Worm (Caenorhabditis elegans) whole organism, mixed stage, embryonic: ENCODE results near the gene npp-1.

ENCODE experiments used
- M03D4.4 ChIP-seq: sonication (generic microtip); optimal IDR thresholded peaks from 2 replicates; lab custom pipeline; 2017; ENCODE audit warnings: mild to moderate bottlenecking, missing genetic modification characterization, missing compliant biosample characterization
- bed-3 ChIP-seq: fragments of 200-800 bp; sonication (Bioruptor generic); optimal IDR thresholded peaks from 3 replicates; lab custom pipeline; 2018; ENCODE audit warnings: mild to moderate bottlenecking, missing genetic modification characterization, moderate library complexity, missing compliant biosample characterization
- blmp-1 ChIP-seq: fragments of 150-350 bp; optimal IDR thresholded peaks from 2 replicates; lab custom pipeline; 2014; ENCODE audit warnings: missing biosample characterization, missing genetic modification characterization
- ceh-39 ChIP-seq: fragments of 150-350 bp; optimal IDR thresholded peaks from 2 replicates; lab custom pipeline; 2014; ENCODE audit warnings: missing biosample characterization, missing genetic modification characterization
- ceh-43 ChIP-seq: fragments of 200-800 bp; sonication (Bioruptor generic); optimal IDR thresholded peaks from 2 replicates; lab custom pipeline; 2018; ENCODE audit warnings: mild to moderate bottlenecking, missing genetic modification characterization, moderate library complexity, missing compliant biosample characterization
- ceh-83 ChIP-seq: fragments of 200-800 bp; sonication (Bioruptor generic); optimal IDR thresholded peaks from 2 replicates; lab custom pipeline; 2018; ENCODE audit warnings: mild to moderate bottlenecking, missing genetic modification characterization, missing compliant biosample characterization
- ces-1 ChIP-seq: fragments of 150-350 bp; optimal IDR thresholded peaks from 2 replicates; lab custom pipeline; 2014; ENCODE audit warnings: missing biosample characterization, missing genetic modification reagents, missing genetic modification characterization
- cnd-1 ChIP-seq: fragments of 200-800 bp; sonication (Bioruptor generic); optimal IDR thresholded peaks from 2 replicates; lab custom pipeline; 2018; ENCODE audit warnings: mild to moderate bottlenecking, missing genetic modification characterization, missing compliant biosample characterization
- drap-1 ChIP-seq: fragments of 200-800 bp; sonication (Bioruptor generic); optimal IDR thresholded peaks from 3 replicates; lab custom pipeline; 2018; ENCODE audit warnings: mild to moderate bottlenecking, missing genetic modification characterization, missing compliant biosample characterization
- elt-1 ChIP-seq: sonication (generic microtip); optimal IDR thresholded peaks from 2 replicates; lab custom pipeline; 2017; ENCODE audit warnings: missing genetic modification characterization, mild to moderate bottlenecking, missing compliant biosample characterization, antibody characterized with exemption, moderate library complexity, borderline replicate concordance; ENCODE audit not compliant: insufficient read depth
- elt-3 ChIP-seq: fragments of 150-350 bp; optimal IDR thresholded peaks from 2 replicates; lab custom pipeline; 2014; ENCODE audit warnings: missing biosample characterization, missing genetic modification characterization
- flh-1 ChIP-seq: fragments of 200-800 bp; sonication (Bioruptor generic); optimal IDR thresholded peaks from 2 replicates; lab custom pipeline; 2018; ENCODE audit warnings: mild to moderate bottlenecking, missing genetic modification characterization, moderate library complexity, missing compliant biosample characterization
- ham-2 ChIP-seq: fragments of 200-800 bp; sonication (Bioruptor generic); optimal IDR thresholded peaks from 2 replicates; lab custom pipeline; 2018; ENCODE audit warnings: mild to moderate bottlenecking, missing genetic modification characterization, missing compliant biosample characterization
- hlh-1 ChIP-seq: fragments of 150-350 bp; optimal IDR thresholded peaks from 2 replicates; lab custom pipeline; 2014; ENCODE audit warnings: missing biosample characterization, missing genetic modification reagents, missing genetic modification characterization
- lin-13 ChIP-seq: fragments of 150-350 bp; optimal IDR thresholded peaks from 2 replicates; lab custom pipeline; 2014; ENCODE audit warnings: missing biosample characterization, missing genetic modification characterization
- lin-32 ChIP-seq: fragments of 200-800 bp; sonication (Bioruptor generic); optimal IDR thresholded peaks from 2 replicates; lab custom pipeline; 2018; ENCODE audit warnings: mild to moderate bottlenecking, missing genetic modification characterization, missing compliant biosample characterization
- lsy-2 ChIP-seq: fragments of 150-350 bp; optimal IDR thresholded peaks from 2 replicates; lab custom pipeline; 2014; ENCODE audit warnings: missing biosample characterization, missing genetic modification characterization
- mab-5 ChIP-seq: fragments of 150-350 bp; optimal IDR thresholded peaks from 2 replicates; lab custom pipeline; 2014; ENCODE audit warnings: missing biosample characterization, missing genetic modification characterization
- mep-1 ChIP-seq: fragments of 150-350 bp; optimal IDR thresholded peaks from 2 replicates; lab custom pipeline; 2017; ENCODE audit warnings: missing biosample characterization, missing genetic modification reagents, missing genetic modification characterization, inconsistent platforms
- nhr-12 ChIP-seq: fragments of 150-350 bp; optimal IDR thresholded peaks from 2 replicates; lab custom pipeline; 2014; ENCODE audit warnings: missing biosample characterization, missing genetic modification characterization
- nhr-2 ChIP-seq: fragments of 150-350 bp; optimal IDR thresholded peaks from 2 replicates; lab custom pipeline; 2014; ENCODE audit warnings: missing biosample characterization, missing genetic modification characterization
- nhr-237 ChIP-seq: fragments of 150-350 bp; optimal IDR thresholded peaks from 2 replicates; lab custom pipeline; 2014; ENCODE audit warnings: missing biosample characterization, missing genetic modification characterization
- nhr-28 ChIP-seq: fragments of 150-350 bp; optimal IDR thresholded peaks from 2 replicates; lab custom pipeline; 2014; ENCODE audit warnings: missing biosample characterization, missing genetic modification characterization
- nhr-76 ChIP-seq: sonication (generic microtip); optimal IDR thresholded peaks from 2 replicates; lab custom pipeline; 2017; ENCODE audit warnings: missing biosample characterization, missing genetic modification characterization
- pha-4 ChIP-seq: fragments of 150-350 bp; optimal IDR thresholded peaks from 2 replicates; lab custom pipeline; 2018; ENCODE audit warnings: missing biosample characterization, missing genetic modification reagents, missing genetic modification characterization
- sem-2 ChIP-seq: fragments of 200-800 bp; sonication (Bioruptor generic); optimal IDR thresholded peaks from 2 replicates; lab custom pipeline; 2018; ENCODE audit warnings: mild to moderate bottlenecking, missing genetic modification characterization, missing compliant biosample characterization
- snpc-4 ChIP-seq: fragments of 150-350 bp; optimal IDR thresholded peaks from 2 replicates; lab custom pipeline; 2014; ENCODE audit warnings: missing biosample characterization, missing genetic modification characterization
- tbx-8 ChIP-seq: fragments of 200-800 bp; sonication (Bioruptor generic); optimal IDR thresholded peaks from 2 replicates; lab custom pipeline; 2018; ENCODE audit warnings: mild to moderate bottlenecking, missing genetic modification characterization, moderate library complexity, missing compliant biosample characterization
- unc-120 ChIP-seq: sonication (generic microtip); optimal IDR thresholded peaks from 2 replicates; lab custom pipeline; 2017; ENCODE audit warnings: missing genetic modification characterization, missing compliant biosample characterization; ENCODE audit not compliant: poor library complexity, severe bottlenecking
- unc-39 ChIP-seq: fragments of 150-350 bp; optimal IDR thresholded peaks from 2 replicates; lab custom pipeline; 2014; ENCODE audit warnings: missing biosample characterization, missing genetic modification characterization
- unc-62 ChIP-seq: fragments of 150-350 bp; optimal IDR thresholded peaks from 2 replicates; lab custom pipeline; 2014; ENCODE audit warnings: missing biosample characterization, missing genetic modification reagents, missing genetic modification characterization
- ztf-11 ChIP-seq: fragments of 150-350 bp; optimal IDR thresholded peaks from 2 replicates; lab custom pipeline; 2014; ENCODE audit warnings: missing biosample characterization, missing genetic modification characterization

npp-1 gene

ce11 chrIV:9824480-9824879 lies 33.8 kb upstream of the npp-1 start, which contains the start of gene catp-6:
Gene catp-6, minus strand, starts transcription at chrIV:9824580.
- TF ChIP-seq sem-2 (GFP tag; lab: Kevin White, UChicago) (no peak), unc-39 (tag; lab: Kevin White, UChicago) (no peak), blmp-1 (tag; lab: Kevin White, UChicago) (no peak), bed-3 (GFP tag; lab: Kevin White, UChicago) (no peak), snpc-4 (tag; lab: Kevin White, UChicago) (no peak), elt-1 (tag; lab: Kevin White, UChicago) (no peak)

ce11 chrIV:9825196-9825744 lies 33.0 kb upstream of the npp-1 start, which contains the start of gene mtr-4:
Gene mtr-4, plus strand, starts transcription at chrIV:9825694.
- TF ChIP-seq drap-1 (GFP tag; lab: Kevin White, UChicago) (no peak), ham-2 (GFP tag; lab: Kevin White, UChicago) (no peak), pha-4 (tag; lab: Kevin White, UChicago) (no peak), cnd-1 (no peak), elt-3 (tag; lab: Kevin White, UChicago) (no peak), ces-1 (GFP tag; lab: Kevin White, UChicago) (no peak), nhr-2 (tag; lab: Kevin White, UChicago) (no peak), ceh-39 (no peak), unc-62 (GFP tag; lab: Kevin White, UChicago) (no peak), nhr-237 (tag; lab: Kevin White, UChicago) (no peak), hlh-1 (no peak), nhr-76 (tag; lab: Kevin White, UChicago) (no peak), tbx-8 (no peak), lsy-2 (tag; lab: Kevin White, UChicago) (no peak), ztf-11 (tag; lab: Kevin White, UChicago) (no peak), sem-2 (GFP tag; lab: Kevin White, UChicago) (no peak), lin-13 (no peak), ceh-43 (no peak), flh-1 (no peak), unc-39 (tag; lab: Kevin White, UChicago) (no peak)

ce11 chrIV:9832586-9832985 lies 25.7 kb upstream of the npp-1 start, which contains the start of gene kin-21:
Gene kin-21, plus strand, starts transcription at chrIV:9832886.
- TF ChIP-seq unc-120 (tag; lab: Kevin White, UChicago) (no peak), ceh-83 (GFP tag; lab: Kevin White, UChicago) (no peak), nhr-12 (tag; lab: Kevin White, UChicago) (no peak), hlh-1 (no peak), tbx-8 (no peak), pha-4 (tag; lab: Kevin White, UChicago) (no peak), ces-1 (GFP tag; lab: Kevin White, UChicago) (no peak), nhr-237 (tag; lab: Kevin White, UChicago) (no peak), lsy-2 (tag; lab: Kevin White, UChicago) (no peak), lin-32 (GFP tag; lab: Kevin White, UChicago) (no peak), unc-62 (GFP tag; lab: Kevin White, UChicago) (no peak), ceh-39 (no peak), elt-3 (tag; lab: Kevin White, UChicago) (no peak), elt-1 (tag; lab: Kevin White, UChicago) (no peak), bed-3 (GFP tag; lab: Kevin White, UChicago) (no peak), ztf-11 (tag; lab: Kevin White, UChicago) (no peak), nhr-2 (tag; lab: Kevin White, UChicago) (no peak)

ce11 chrIV:9833337-9833736 lies 25.0 kb upstream of the npp-1 start:
- TF ChIP-seq mep-1 (tag; lab: Kevin White, UChicago) (no peak), unc-120 (tag; lab: Kevin White, UChicago) (no peak), tbx-8 (no peak), nhr-28 (tag; lab: Kevin White, UChicago) (no peak), drap-1 (GFP tag; lab: Kevin White, UChicago) (no peak), mab-5 (tag; lab: Kevin White, UChicago) (no peak), flh-1 (no peak), M03D4.4 (tag; lab: Kevin White, UChicago) (no peak)
